Fruit fly (Drosophila melanogaster): ENCODE measurements around the gene eIF4EHP.
A peak's percentile ranks its signal among the peaks of the same experiment; 100 is the strongest.

eIF4EHP gene

dm6 chr3R:24057188-24057587, 51.6 kb downstream of the eIF4EHP start, which contains the start of gene Hsp68 (continued):
- TF ChIP-seq Tbp (GFP tag; optimal IDR thresholded peaks at IDR 0.05) (peak; percentile 93), ERR (GFP tag; optimal IDR thresholded peaks at IDR 0.05) (no peak), CG10959 (GFP tag; IDR thresholded peaks at IDR 0.05) (no peak), fd3F (GFP tag; optimal IDR thresholded peaks at IDR 0.05) (no peak), CG31388 (GFP tag; optimal IDR thresholded peaks at IDR 0.05) (no peak), wek (GFP tag; optimal IDR thresholded peaks at IDR 0.05) (peak; percentile 45), CG7987 (GFP tag; optimal IDR thresholded peaks at IDR 0.05) (no peak), dimm (GFP tag; IDR thresholded peaks at IDR 0.05) (no peak), CG9932 (GFP tag; IDR thresholded peaks at IDR 0.05) (no peak), H2.0 (GFP tag; IDR thresholded peaks at IDR 0.05) (no peak), cad (GFP tag; optimal IDR thresholded peaks at IDR 0.05) (peak; percentile 52), CG42726 (GFP tag; IDR thresholded peaks at IDR 0.05; ENCODE audit: partially characterized antibody) (no peak), mirr (GFP tag; optimal IDR thresholded peaks at IDR 0.05) (peak; percentile 58), Mes4 (GFP tag; optimal IDR thresholded peaks at IDR 0.05) (no peak), CG13123 (GFP tag; optimal IDR thresholded peaks at IDR 0.05) (no peak), CG12104 (GFP tag; optimal IDR thresholded peaks at IDR 0.05) (no peak), CG1832 (GFP tag; optimal IDR thresholded peaks at IDR 0.05) (peak; percentile 87), esg (GFP tag; conservative IDR thresholded peaks at IDR 0.05) (no peak), Meics (GFP tag; optimal IDR thresholded peaks at IDR 0.05) (peak; percentile 2), CG11695 (GFP tag; IDR thresholded peaks at IDR 0.05) (0 out of 3 replicates have a peak, but pooled peaks have one; percentile 11), CG3281 (GFP tag; optimal IDR thresholded peaks at IDR 0.05) (peak; percentile 4), twi (tag; optimal IDR thresholded peaks at IDR 0.05) (no peak), CG2712 (tag; optimal IDR thresholded peaks at IDR 0.05) (peak; percentile 36), CG4730 (GFP tag; IDR thresholded peaks at IDR 0.05) (no peak), Atf3 (GFP tag; optimal IDR thresholded peaks at IDR 0.05) (no peak), her (GFP tag; optimal IDR thresholded peaks at IDR 0.05) (no peak), CG16813 (GFP tag; IDR thresholded peaks at IDR 0.05; ENCODE audit: partially characterized antibody) (0 out of 3 replicates have a peak, but pooled peaks have one; percentile 12), bsh (GFP tag; optimal IDR thresholded peaks at IDR 0.05) (peak in 1 of 2 experiments; percentile 13), CG6175 (GFP tag; IDR thresholded peaks at IDR 0.05) (no peak), CG33557 (GFP tag; optimal IDR thresholded peaks at IDR 0.05) (peak; percentile 40), Opbp (GFP tag; IDR thresholded peaks at IDR 0.05; ENCODE audit: partially characterized antibody) (0 out of 3 replicates have a peak, but pooled peaks have one; percentile 28), CG9797 (GFP tag; optimal IDR thresholded peaks at IDR 0.05) (no peak), CG3995 (GFP tag; optimal IDR thresholded peaks at IDR 0.05) (no peak), disco-r (GFP tag; optimal IDR thresholded peaks at IDR 0.05) (no peak), unc-4 (GFP tag; IDR thresholded peaks at IDR 0.05; ENCODE audit: partially characterized antibody) (0 out of 2 replicates have a peak, but pooled peaks have one; percentile 34), CG3726 (GFP tag; IDR thresholded peaks at IDR 0.05) (no peak), CG15601 (tag; optimal IDR thresholded peaks at IDR 0.05) (peak; percentile 81), CG8924 (tag; optimal IDR thresholded peaks at IDR 0.05) (peak; percentile 34), CG43689 (GFP tag; IDR thresholded peaks at IDR 0.05) (no peak), BtbVII (GFP tag; optimal IDR thresholded peaks at IDR 0.05) (peak; percentile 30), CG13287 (GFP tag; IDR thresholded peaks at IDR 0.05; ENCODE audit: partially characterized antibody) (peak; percentile 40), pan (optimal IDR thresholded peaks at IDR 0.05) (no peak), pan (GFP tag; optimal IDR thresholded peaks at IDR 0.05 in 1 of 2, IDR thresholded peaks at IDR 0.05 in 1 of 2) (peak in 1 of 2 experiments; percentile 6), sna (GFP tag; IDR thresholded peaks at IDR 0.05; ENCODE audit: partially characterized antibody) (0 out of 2 replicates have a peak, but pooled peaks have one; percentile 50), ash1 (GFP tag; optimal IDR thresholded peaks at IDR 0.05) (no peak), CG2875 (GFP tag; optimal IDR thresholded peaks at IDR 0.05) (no peak), Hmr (GFP tag; optimal IDR thresholded peaks at IDR 0.05) (no peak), Hand (GFP tag; optimal IDR thresholded peaks at IDR 0.05) (no peak), abd-A (tag; optimal IDR thresholded peaks at IDR 0.05) (peak; percentile 88), pzg (GFP tag; optimal IDR thresholded peaks at IDR 0.05) (peak; percentile 15)
